Fruit fly (Drosophila melanogaster) whole organism, embryonic: ENCODE data around the gene Tango1.
A peak's percentile ranks its signal among the peaks of the same experiment; 100 is the strongest.

Experiments
- Atf-2 ChIP-seq: fragments of 200-800 bp; sonication (Bioruptor generic); optimal IDR thresholded peaks from 2 replicates; lab custom pipeline; 2016; ENCODE audit warnings: missing biosample characterization, missing genetic modification characterization
- Bdp1 ChIP-seq: fragments of 200-800 bp; sonication (Bioruptor generic); optimal IDR thresholded peaks from 3 replicates; lab custom pipeline; 2016; ENCODE audit warnings: missing biosample characterization, missing genetic modification characterization
- CG12942 ChIP-seq: fragments of 200-800 bp; sonication (Bioruptor generic); optimal IDR thresholded peaks from 3 replicates; lab custom pipeline; 2016; ENCODE audit warnings: missing biosample characterization, missing genetic modification characterization
- CG13123 ChIP-seq: fragments of 200-800 bp; sonication (Bioruptor generic); optimal IDR thresholded peaks from 2 replicates; lab custom pipeline; 2016; ENCODE audit warnings: missing biosample characterization, missing genetic modification characterization
- CG1603 ChIP-seq: fragments of 200-800 bp; sonication (Bioruptor generic); optimal IDR thresholded peaks from 2 replicates; lab custom pipeline; 2019; ENCODE audit warnings: missing biosample characterization, mild to moderate bottlenecking, missing genetic modification characterization, moderate library complexity
- CG16779 ChIP-seq: fragments of 200-800 bp; sonication (Bioruptor generic); IDR thresholded peaks from 2 replicates; pipeline ENCODE4 v1.3.6; 2022; ENCODE audit warnings: missing biosample characterization, missing genetic modification characterization
- CG16863 ChIP-seq: fragments of 200-800 bp; sonication (Bioruptor generic); optimal IDR thresholded peaks from 3 replicates; lab custom pipeline; 2016; ENCODE audit warnings: missing biosample characterization, missing genetic modification characterization
- CG18619 ChIP-seq: fragments of 200-800 bp; sonication (Bioruptor generic); optimal IDR thresholded peaks from 3 replicates; lab custom pipeline; 2017; ENCODE audit warnings: missing biosample characterization, mild to moderate bottlenecking, missing genetic modification characterization
- CG33557 ChIP-seq: fragments of 200-800 bp; sonication (Bioruptor generic); optimal IDR thresholded peaks from 2 replicates; lab custom pipeline; 2019; ENCODE audit warnings: missing biosample characterization, mild to moderate bottlenecking, missing genetic modification characterization, moderate library complexity
- CG34422 ChIP-seq: fragments of 200-800 bp; sonication (Bioruptor generic); IDR thresholded peaks from 3 replicates; pipeline ENCODE4 v1.3.6; 2022; ENCODE audit warnings: missing biosample characterization, missing genetic modification characterization
- CG3847 ChIP-seq: fragments of 200-800 bp; sonication (Bioruptor generic); IDR thresholded peaks from 2 replicates; pipeline ENCODE4 v1.3.6; 2022; ENCODE audit warnings: missing biosample characterization, missing genetic modification characterization
- CG4820 ChIP-seq: fragments of 200-800 bp; sonication (Bioruptor generic); optimal IDR thresholded peaks from 3 replicates; lab custom pipeline; 2016; ENCODE audit warnings: missing biosample characterization, missing genetic modification characterization
- CG4854 ChIP-seq: fragments of 200-800 bp; sonication (Bioruptor generic); optimal IDR thresholded peaks from 2 replicates; lab custom pipeline; 2016; ENCODE audit warnings: missing biosample characterization, missing genetic modification characterization, inconsistent platforms
- CG6854 ChIP-seq: fragments of 200-800 bp; sonication (Bioruptor generic); optimal IDR thresholded peaks from 3 replicates; lab custom pipeline; 2017; ENCODE audit warnings: missing biosample characterization, mild to moderate bottlenecking, missing genetic modification characterization
- CG7745 ChIP-seq: fragments of 200-800 bp; sonication (Bioruptor generic); optimal IDR thresholded peaks from 2 replicates; lab custom pipeline; 2018; ENCODE audit warnings: missing biosample characterization, mild to moderate bottlenecking, missing genetic modification characterization, moderate library complexity
- CG8290 ChIP-seq, 3 experiments: fragments of 200-800 bp; sonication (Bioruptor generic); optimal IDR thresholded peaks; 2 replicates each; lab custom pipeline; 2016 to 2019; ENCODE audit warnings: missing biosample characterization in 3 of 3, missing genetic modification characterization in 3 of 3, mild to moderate bottlenecking in 2 of 3, moderate library complexity in 1 of 3
- CG8388 ChIP-seq: fragments of 200-800 bp; sonication (Bioruptor generic); optimal IDR thresholded peaks from 2 replicates; lab custom pipeline; 2019; ENCODE audit warnings: missing biosample characterization, mild to moderate bottlenecking, missing genetic modification characterization, moderate library complexity
- D19A ChIP-seq: fragments of 200-800 bp; optimal IDR thresholded peaks from 3 replicates; lab custom pipeline; 2019; ENCODE audit warnings: missing biosample characterization, mild to moderate bottlenecking, missing genetic modification characterization, moderate library complexity
- Dip2 ChIP-seq: fragments of 200-800 bp; sonication (Bioruptor generic); IDR thresholded peaks from 2 replicates; pipeline ENCODE4 v1.3.6; 2022; ENCODE audit warnings: missing biosample characterization, missing genetic modification characterization
- E2f1 ChIP-seq: fragments of 200-800 bp; sonication (Bioruptor generic); IDR thresholded peaks from 2 replicates; pipeline ENCODE4 v1.3.6; 2022; ENCODE audit warnings: missing biosample characterization, missing genetic modification characterization
- Fer2 ChIP-seq: fragments of 200-800 bp; sonication (Bioruptor generic); optimal IDR thresholded peaks from 2 replicates; lab custom pipeline; 2018; ENCODE audit warnings: missing biosample characterization, mild to moderate bottlenecking, missing genetic modification characterization, moderate library complexity
- GATAe ChIP-seq: fragments of 200-800 bp; sonication (Bioruptor generic); conservative IDR thresholded peaks from 2 replicates; pipeline ENCODE4 v1.3.6; 2022; ENCODE audit warnings: missing biosample characterization, missing genetic modification characterization
- HHEX ChIP-seq: fragments of 200-800 bp; sonication (Bioruptor generic); optimal IDR thresholded peaks from 3 replicates; lab custom pipeline; 2017; ENCODE audit warnings: missing biosample characterization, mild to moderate bottlenecking, missing genetic modification characterization, missing genetic modification reagents
- HLH3B ChIP-seq: fragments of 200-800 bp; sonication (Bioruptor generic); IDR thresholded peaks from 2 replicates; pipeline ENCODE4 v1.3.6; 2022; ENCODE audit warnings: missing biosample characterization, missing genetic modification characterization
- Rfx ChIP-seq: fragments of 200-800 bp; sonication (Bioruptor generic); IDR thresholded peaks from 2 replicates; pipeline ENCODE4 v1.3.6; 2022; ENCODE audit warnings: missing biosample characterization, missing genetic modification characterization
- Sox100B ChIP-seq: fragments of 200-800 bp; sonication (Bioruptor generic); optimal IDR thresholded peaks from 3 replicates; lab custom pipeline; 2018; ENCODE audit warnings: missing biosample characterization, mild to moderate bottlenecking, missing genetic modification characterization
- Spps ChIP-seq: fragments of 200-800 bp; sonication (Bioruptor generic); optimal IDR thresholded peaks from 2 replicates; lab custom pipeline; 2018; ENCODE audit warnings: missing biosample characterization, mild to moderate bottlenecking, missing genetic modification characterization
- TFAM ChIP-seq: fragments of 200-800 bp; sonication (Bioruptor generic); optimal IDR thresholded peaks from 2 replicates; lab custom pipeline; 2017; ENCODE audit warnings: missing biosample characterization, missing genetic modification characterization, inconsistent platforms
- Xbp1 ChIP-seq: fragments of 200-800 bp; sonication (Bioruptor generic); optimal IDR thresholded peaks from 3 replicates; lab custom pipeline; 2016; ENCODE audit warnings: missing biosample characterization, mild to moderate bottlenecking, missing genetic modification characterization
- ac ChIP-seq: fragments of 200-800 bp; sonication (Bioruptor generic); optimal IDR thresholded peaks from 3 replicates; lab custom pipeline; 2017; ENCODE audit warnings: missing biosample characterization, mild to moderate bottlenecking, missing genetic modification characterization
- ato ChIP-seq: fragments of 200-800 bp; sonication (Bioruptor generic); IDR thresholded peaks from 2 replicates; pipeline ENCODE4 v1.3.6; 2022; ENCODE audit warnings: missing biosample characterization, missing genetic modification characterization; ENCODE audit not compliant: partially characterized antibody
- cato ChIP-seq: fragments of 200-800 bp; sonication (Bioruptor generic); optimal IDR thresholded peaks from 2 replicates; lab custom pipeline; 2016; ENCODE audit warnings: missing biosample characterization, missing genetic modification characterization, borderline replicate concordance
- crp ChIP-seq, 2 experiments: fragments of 200-800 bp; sonication (Bioruptor generic); optimal IDR thresholded peaks; 2 replicates in 1 of 2; 3 replicates in 1 of 2; lab custom pipeline; 2017; ENCODE audit warnings: missing biosample characterization in 2 of 2, missing genetic modification characterization in 2 of 2, mild to moderate bottlenecking in 1 of 2, moderate library complexity in 1 of 2
- danr ChIP-seq: fragments of 200-800 bp; sonication (Bioruptor generic); IDR thresholded peaks from 2 replicates; pipeline ENCODE4 v1.3.6; 2022; ENCODE audit warnings: missing biosample characterization, missing genetic modification characterization
- eyg ChIP-seq: fragments of 200-800 bp; sonication (Bioruptor generic); optimal IDR thresholded peaks from 3 replicates; lab custom pipeline; 2016; ENCODE audit warnings: missing biosample characterization, missing genetic modification characterization
- fd64A ChIP-seq: fragments of 200-800 bp; sonication (Bioruptor generic); optimal IDR thresholded peaks from 3 replicates; lab custom pipeline; 2018; ENCODE audit warnings: missing biosample characterization, mild to moderate bottlenecking, missing genetic modification characterization
- fru ChIP-seq: fragments of >200 bp; optimal IDR thresholded peaks from 2 replicates; lab custom pipeline; 2017
- knrl ChIP-seq: fragments of 200-800 bp; sonication (Bioruptor generic); IDR thresholded peaks from 3 replicates; pipeline ENCODE4 v1.3.6; 2022; ENCODE audit warnings: missing biosample characterization, missing genetic modification characterization; ENCODE audit not compliant: partially characterized antibody
- lilli ChIP-seq: fragments of 200-800 bp; sonication (Bioruptor generic); optimal IDR thresholded peaks from 3 replicates; lab custom pipeline; 2016; ENCODE audit warnings: missing biosample characterization, missing genetic modification characterization
- nom ChIP-seq: fragments of 200-800 bp; sonication (Bioruptor generic); optimal IDR thresholded peaks from 2 replicates; lab custom pipeline; 2017; ENCODE audit warnings: missing biosample characterization, missing genetic modification characterization, mild to moderate bottlenecking, moderate library complexity, missing genetic modification reagents
- odd ChIP-seq: fragments of 200-800 bp; sonication (Bioruptor generic); optimal IDR thresholded peaks from 2 replicates; lab custom pipeline; 2017; ENCODE audit warnings: missing biosample characterization, mild to moderate bottlenecking, missing genetic modification characterization
- sd ChIP-seq: fragments of 200-800 bp; sonication (Bioruptor generic); optimal IDR thresholded peaks from 3 replicates; lab custom pipeline; 2018; ENCODE audit warnings: missing biosample characterization, mild to moderate bottlenecking, missing genetic modification characterization, moderate library complexity
- sisA ChIP-seq: fragments of 200-800 bp; sonication (Bioruptor generic); IDR thresholded peaks from 2 replicates; pipeline ENCODE4 v1.3.6; 2022; ENCODE audit warnings: missing biosample characterization, missing genetic modification characterization
- slou ChIP-seq: fragments of 200-800 bp; sonication (Bioruptor generic); optimal IDR thresholded peaks from 3 replicates; lab custom pipeline; 2016; ENCODE audit warnings: missing biosample characterization, missing genetic modification characterization
- stwl ChIP-seq: fragments of 200-800 bp; sonication (Bioruptor generic); optimal IDR thresholded peaks from 3 replicates; lab custom pipeline; 2018; ENCODE audit warnings: missing biosample characterization, mild to moderate bottlenecking, missing genetic modification characterization, moderate library complexity
- tap ChIP-seq: fragments of 200-800 bp; optimal IDR thresholded peaks from 3 replicates; lab custom pipeline; 2019; ENCODE audit warnings: missing biosample characterization, mild to moderate bottlenecking, missing genetic modification characterization, moderate library complexity
- tll ChIP-seq, 2 experiments: fragments of 200-800 bp in 1 of 2; fragments of >200 bp in 1 of 2; sonication (Bioruptor generic) in 1 of 2; optimal IDR thresholded peaks; 2 replicates each; lab custom pipeline; 2017 to 2019; ENCODE audit warnings: missing biosample characterization in 2 of 2, missing genetic modification characterization in 2 of 2, mild to moderate bottlenecking in 1 of 2, moderate library complexity in 1 of 2
- tna ChIP-seq: fragments of 200-800 bp; sonication (Bioruptor generic); IDR thresholded peaks from 2 replicates; pipeline ENCODE4 v1.3.6; 2022; ENCODE audit warnings: missing biosample characterization, missing genetic modification characterization; ENCODE audit not compliant: partially characterized antibody
- trh ChIP-seq: fragments of 200-800 bp; sonication (Bioruptor generic); optimal IDR thresholded peaks from 2 replicates; lab custom pipeline; 2016; ENCODE audit warnings: missing biosample characterization, missing genetic modification characterization
- wdn ChIP-seq: fragments of 200-800 bp; sonication (Bioruptor generic); IDR thresholded peaks from 2 replicates; pipeline ENCODE4 v1.3.6; 2022; ENCODE audit warnings: missing biosample characterization, missing genetic modification characterization

Gene Tango1

DNA sequence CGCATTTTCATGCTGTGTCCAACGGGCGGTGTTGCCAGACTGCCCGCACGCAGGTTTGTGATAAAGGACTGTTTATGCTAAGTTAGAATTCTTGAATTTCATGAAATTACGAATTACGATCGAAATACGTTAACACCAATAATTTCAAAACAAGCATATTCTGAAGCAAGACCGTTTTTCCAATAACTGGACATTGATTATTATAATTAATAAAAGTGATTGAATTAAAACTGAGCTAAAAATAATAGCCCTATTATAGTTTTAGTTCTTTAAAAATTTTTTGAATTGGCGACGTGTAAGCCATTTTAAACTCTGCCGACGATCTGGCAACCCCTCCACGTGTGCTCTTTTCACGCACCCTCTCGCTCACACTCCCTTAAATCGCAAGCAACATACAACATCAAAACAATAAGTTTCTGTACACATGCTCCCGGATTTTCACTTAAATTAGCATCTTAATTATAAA is 992 bp upstream of the Tango1 start (continued):
- peak; percentile 77 for TF ChIP-seq CG16779
- TF ChIP-seq E2f1: peak; percentile 91
- peak; percentile 46; the same call in 1 of the 2 replicates for TF ChIP-seq Dip2 (GFP tag; lab: Robert Waterston, UW)
- peak; percentile 93 for TF ChIP-seq CG12942 (GFP tag; lab: Kevin White, UChicago)
- TF ChIP-seq fd64A: peak; percentile 52
- TF ChIP-seq Rfx (GFP tag; lab: Robert Waterston, UW): peak; percentile 94
- TF ChIP-seq GATAe (GFP tag; lab: Robert Waterston, UW): peak; percentile 86
- TF ChIP-seq stwl: peak; percentile 64
- peak; percentile 95 for TF ChIP-seq CG18619 (GFP tag; lab: Kevin White, UChicago)
- peak; percentile 97 for TF ChIP-seq lilli (GFP tag; lab: Kevin White, UChicago)
- TF ChIP-seq CG7745 (tag; lab: Kevin White, UChicago): no peak
- peak; percentile 83 for TF ChIP-seq wdn (GFP tag; lab: Robert Waterston, UW)
- peak; percentile 85 for TF ChIP-seq danr
- TF ChIP-seq HHEX (GFP tag; lab: Kevin White, UChicago): peak; percentile 94
- peak; percentile 92 for TF ChIP-seq Fer2
- TF ChIP-seq Sox100B: peak; percentile 95
- TF ChIP-seq CG13123: peak; percentile 83
- peak; percentile 92 for TF ChIP-seq CG34422
- TF ChIP-seq ac: peak; percentile 78
- TF ChIP-seq CG4820 (GFP tag; lab: Kevin White, UChicago): peak; percentile 100
- TF ChIP-seq CG16863 (GFP tag; lab: Kevin White, UChicago): peak; percentile 88
- TF ChIP-seq slou (GFP tag; lab: Kevin White, UChicago): peak; percentile 91
- TF ChIP-seq knrl: no peak
- TF ChIP-seq CG4854 (GFP tag; lab: Kevin White, UChicago): peak; percentile 90
- peak; percentile 28 for TF ChIP-seq tll (GFP tag; optimal IDR thresholded peaks at IDR 0.05; lab: Kevin White, UChicago)
- TF ChIP-seq nom (GFP tag; lab: Kevin White, UChicago): peak; percentile 71
- TF ChIP-seq trh (GFP tag; lab: Kevin White, UChicago): peak; percentile 94
- peak; percentile 93 for TF ChIP-seq CG6854 (GFP tag; lab: Kevin White, UChicago)
- TF ChIP-seq CG33557: peak; percentile 89
- TF ChIP-seq fru (lab: Kevin White, UChicago): no peak
- peak; percentile 86 for TF ChIP-seq Spps (tag; lab: Kevin White, UChicago)
- TF ChIP-seq cato (GFP tag; lab: Kevin White, UChicago): peak; percentile 89
- TF ChIP-seq Atf-2 (GFP tag; lab: Kevin White, UChicago): peak; percentile 87
- no peak for TF ChIP-seq tna (GFP tag; lab: Robert Waterston, UW)
- TF ChIP-seq sd (tag; lab: Kevin White, UChicago): peak; percentile 87
- no peak for TF ChIP-seq ato (GFP tag; lab: Robert Waterston, UW)
- peak; percentile 78 for TF ChIP-seq eyg
- TF ChIP-seq sisA (GFP tag; lab: Robert Waterston, UW): peak; percentile 88
- TF ChIP-seq odd: peak; percentile 94
- TF ChIP-seq TFAM (GFP tag; lab: Kevin White, UChicago): peak; percentile 47
- TF ChIP-seq HLH3B (GFP tag; lab: Robert Waterston, UW): peak; percentile 89
- TF ChIP-seq crp (GFP tag; optimal IDR thresholded peaks at IDR 0.05; lab: Kevin White, UChicago): peak in 1 of 2 experiments; percentile 67
- TF ChIP-seq CG8290 (GFP tag; optimal IDR thresholded peaks at IDR 0.05; lab: Kevin White, UChicago): peak; percentile 89
- peak; percentile 88 to 92 for TF ChIP-seq CG8290 (tag; optimal IDR thresholded peaks at IDR 0.05; lab: Kevin White, UChicago)
- TF ChIP-seq CG8388 (GFP tag; lab: Kevin White, UChicago): peak; percentile 93
- peak; percentile 90 for TF ChIP-seq Bdp1
- peak; percentile 90 for TF ChIP-seq D19A
- peak; percentile 90 for TF ChIP-seq tap (tag; lab: Kevin White, UChicago)
- TF ChIP-seq Xbp1 (GFP tag; lab: Kevin White, UChicago): peak; percentile 96
- TF ChIP-seq CG3847 (GFP tag; lab: Robert Waterston, UW): peak; percentile 94
- TF ChIP-seq CG1603 (tag; lab: Kevin White, UChicago): peak; percentile 82
